Fruit fly (Drosophila melanogaster) whole organism, embryonic: ENCODE results near the gene CG14258.

Experiments
- Ada2b ChIP-seq: fragments of 200-800 bp; sonication (Bioruptor generic); IDR thresholded peaks from 2 replicates; pipeline ENCODE4 v1.3.6; 2022; ENCODE audit warnings: missing biosample characterization, missing genetic modification characterization
- B-H1 ChIP-seq: fragments of 200-800 bp; sonication (Bioruptor generic); IDR thresholded peaks from 3 replicates; pipeline ENCODE4 v1.3.6; 2022; ENCODE audit warnings: missing biosample characterization, missing genetic modification characterization
- B-H2 ChIP-seq: fragments of 200-800 bp; sonication (Bioruptor generic); optimal IDR thresholded peaks from 2 replicates; lab custom pipeline; 2018; ENCODE audit warnings: missing biosample characterization, mild to moderate bottlenecking, missing genetic modification characterization
- CG11504 ChIP-seq: fragments of 200-800 bp; sonication (Bioruptor generic); optimal IDR thresholded peaks from 3 replicates; lab custom pipeline; 2019; ENCODE audit warnings: missing biosample characterization, mild to moderate bottlenecking, missing genetic modification characterization, moderate library complexity
- CG12769 ChIP-seq: fragments of 200-800 bp; sonication (Bioruptor generic); optimal IDR thresholded peaks from 2 replicates; lab custom pipeline; 2019; ENCODE audit warnings: missing biosample characterization, mild to moderate bottlenecking, missing genetic modification characterization, moderate library complexity
- CG13287 ChIP-seq: fragments of 200-800 bp; sonication (Bioruptor generic); IDR thresholded peaks from 2 replicates; pipeline ENCODE4 v1.3.6; 2022; ENCODE audit warnings: missing biosample characterization, missing genetic modification characterization; ENCODE audit not compliant: partially characterized antibody
- CG13624 ChIP-seq: fragments of 200-800 bp; sonication (Bioruptor generic); optimal IDR thresholded peaks from 2 replicates; lab custom pipeline; 2016; ENCODE audit warnings: missing biosample characterization, missing genetic modification characterization
- CG1602 ChIP-seq: fragments of 200-800 bp; sonication (Bioruptor generic); optimal IDR thresholded peaks from 3 replicates; lab custom pipeline; 2016; ENCODE audit warnings: missing biosample characterization, missing genetic modification characterization
- CG17361 ChIP-seq: fragments of 200-800 bp; sonication (Bioruptor generic); IDR thresholded peaks from 3 replicates; pipeline ENCODE4 v1.3.6; 2022; ENCODE audit warnings: missing biosample characterization, missing genetic modification characterization
- CG17385 ChIP-seq: fragments of 200-800 bp; sonication (Bioruptor generic); optimal IDR thresholded peaks from 3 replicates; lab custom pipeline; 2018; ENCODE audit warnings: missing biosample characterization, mild to moderate bottlenecking, missing genetic modification characterization
- CG18599 ChIP-seq: fragments of 200-800 bp; sonication (Bioruptor generic); optimal IDR thresholded peaks from 3 replicates; lab custom pipeline; 2017; ENCODE audit warnings: missing biosample characterization, missing genetic modification characterization, mild to moderate bottlenecking, moderate library complexity, missing genetic modification reagents
- CG30403 ChIP-seq: fragments of 200-800 bp; sonication (Bioruptor generic); optimal IDR thresholded peaks from 3 replicates; lab custom pipeline; 2016; ENCODE audit warnings: missing biosample characterization, missing genetic modification characterization
- CG33213 ChIP-seq: fragments of 200-800 bp; sonication (Bioruptor generic); optimal IDR thresholded peaks from 3 replicates; lab custom pipeline; 2016; ENCODE audit warnings: missing biosample characterization, missing genetic modification characterization
- CG34224 ChIP-seq: fragments of 200-800 bp; sonication (Bioruptor generic); IDR thresholded peaks from 3 replicates; pipeline ENCODE4 v1.3.6; 2022; ENCODE audit warnings: missing biosample characterization, missing genetic modification characterization; ENCODE audit not compliant: partially characterized antibody
- CG4328 ChIP-seq: fragments of 200-800 bp; sonication (Bioruptor generic); optimal IDR thresholded peaks from 3 replicates; lab custom pipeline; 2017; ENCODE audit warnings: missing biosample characterization, missing genetic modification reagents, missing genetic modification characterization
- CG4404 ChIP-seq: fragments of 200-800 bp; sonication (Bioruptor generic); IDR thresholded peaks from 2 replicates; pipeline ENCODE4 v1.3.6; 2022; ENCODE audit warnings: missing biosample characterization, missing genetic modification characterization
- CG4707 ChIP-seq: fragments of 200-800 bp; sonication (Bioruptor generic); optimal IDR thresholded peaks from 2 replicates; lab custom pipeline; 2018; ENCODE audit warnings: missing biosample characterization, mild to moderate bottlenecking, missing genetic modification characterization, moderate library complexity
- CG7271 ChIP-seq: fragments of 200-800 bp; sonication (Bioruptor generic); optimal IDR thresholded peaks from 2 replicates; lab custom pipeline; 2018; ENCODE audit warnings: missing biosample characterization, mild to moderate bottlenecking, missing genetic modification characterization, moderate library complexity
- CG9932 ChIP-seq: fragments of 200-800 bp; sonication (Bioruptor generic); IDR thresholded peaks from 2 replicates; pipeline ENCODE4 v1.3.6; 2022; ENCODE audit warnings: missing biosample characterization, missing genetic modification characterization
- D ChIP-seq, 2 experiments: fragments of 200-800 bp in 1 of 2; fragments of >200 bp in 1 of 2; sonication (Bioruptor generic) in 1 of 2; optimal IDR thresholded peaks; 2 replicates in 1 of 2; 3 replicates in 1 of 2; lab custom pipeline; 2017; ENCODE audit warnings: mild to moderate bottlenecking in 1 of 2, missing biosample characterization in 1 of 2, missing genetic modification characterization in 1 of 2, missing genetic modification reagents in 1 of 2
- Deaf1 ChIP-seq: fragments of 200-800 bp; optimal IDR thresholded peaks from 3 replicates; lab custom pipeline; 2019; ENCODE audit warnings: missing biosample characterization, mild to moderate bottlenecking, missing genetic modification characterization, moderate library complexity
- HmgZ ChIP-seq: fragments of 200-800 bp; sonication (Bioruptor generic); optimal IDR thresholded peaks from 2 replicates; lab custom pipeline; 2018; ENCODE audit warnings: missing biosample characterization, mild to moderate bottlenecking, missing genetic modification characterization
- Lhr ChIP-seq: fragments of 200-800 bp; sonication (Bioruptor generic); optimal IDR thresholded peaks from 3 replicates; lab custom pipeline; 2017; ENCODE audit warnings: mild to moderate bottlenecking, missing biosample characterization, missing genetic modification reagents, missing genetic modification characterization
- MESR4 ChIP-seq: fragments of 200-800 bp; sonication (Bioruptor generic); optimal IDR thresholded peaks from 2 replicates; lab custom pipeline; 2018; ENCODE audit warnings: missing biosample characterization, mild to moderate bottlenecking, missing genetic modification characterization, moderate library complexity
- MTF-1 ChIP-seq: fragments of 200-800 bp; sonication (Bioruptor generic); optimal IDR thresholded peaks from 2 replicates; lab custom pipeline; 2018; ENCODE audit warnings: missing biosample characterization, mild to moderate bottlenecking, missing genetic modification characterization, borderline replicate concordance
- Meics ChIP-seq: fragments of 200-800 bp; sonication (Bioruptor generic); optimal IDR thresholded peaks from 2 replicates; lab custom pipeline; 2017; ENCODE audit warnings: missing biosample characterization, mild to moderate bottlenecking, missing genetic modification characterization
- NK7.1 ChIP-seq: fragments of 200-800 bp; sonication (Bioruptor generic); optimal IDR thresholded peaks from 3 replicates; lab custom pipeline; 2016; ENCODE audit warnings: missing biosample characterization, missing genetic modification characterization
- Optix ChIP-seq: fragments of 200-800 bp; sonication (Bioruptor generic); IDR thresholded peaks from 3 replicates; pipeline ENCODE4 v1.3.6; 2022; ENCODE audit warnings: missing biosample characterization, missing genetic modification characterization
- Rfx ChIP-seq: fragments of 200-800 bp; sonication (Bioruptor generic); IDR thresholded peaks from 2 replicates; pipeline ENCODE4 v1.3.6; 2022; ENCODE audit warnings: missing biosample characterization, missing genetic modification characterization
- Scr ChIP-seq: fragments of 200-800 bp; sonication (Bioruptor generic); IDR thresholded peaks from 2 replicates; pipeline ENCODE4 v1.3.6; 2022; ENCODE audit warnings: missing biosample characterization, missing genetic modification characterization; ENCODE audit not compliant: partially characterized antibody
- Spps ChIP-seq: fragments of 200-800 bp; sonication (Bioruptor generic); optimal IDR thresholded peaks from 2 replicates; lab custom pipeline; 2018; ENCODE audit warnings: missing biosample characterization, mild to moderate bottlenecking, missing genetic modification characterization
- ap ChIP-seq: fragments of 200-800 bp; sonication (Bioruptor generic); IDR thresholded peaks from 2 replicates; pipeline ENCODE4 v1.3.6; 2022; ENCODE audit warnings: missing biosample characterization, missing genetic modification characterization
- bigmax ChIP-seq: fragments of 200-800 bp; sonication (Bioruptor generic); optimal IDR thresholded peaks from 2 replicates; lab custom pipeline; 2018; ENCODE audit warnings: missing biosample characterization, mild to moderate bottlenecking, missing genetic modification characterization
- cas ChIP-seq: fragments of 200-800 bp; sonication (Bioruptor generic); IDR thresholded peaks from 2 replicates; pipeline ENCODE4 v1.3.6; 2022; ENCODE audit warnings: missing biosample characterization, missing genetic modification characterization
- croc ChIP-seq: fragments of 200-800 bp; sonication (Bioruptor generic); conservative IDR thresholded peaks from 3 replicates; pipeline ENCODE4 v1.3.6; 2022; ENCODE audit warnings: missing biosample characterization, missing genetic modification characterization
- ftz-f1 ChIP-seq: fragments of 200-800 bp; sonication (Bioruptor generic); optimal IDR thresholded peaks from 2 replicates; lab custom pipeline; 2016; ENCODE audit warnings: missing biosample characterization, missing genetic modification characterization
- gcm ChIP-seq: fragments of 200-800 bp; sonication (Bioruptor generic); optimal IDR thresholded peaks from 2 replicates; lab custom pipeline; 2019; ENCODE audit warnings: missing biosample characterization, mild to moderate bottlenecking, missing genetic modification characterization, moderate library complexity
- gfzf ChIP-seq: fragments of 200-800 bp; sonication (Bioruptor generic); optimal IDR thresholded peaks from 2 replicates; lab custom pipeline; 2016; ENCODE audit warnings: missing biosample characterization, mild to moderate bottlenecking, missing genetic modification characterization, moderate library complexity
- lov ChIP-seq, 2 experiments: fragments of 200-800 bp in 1 of 2; fragments of >200 bp in 1 of 2; sonication (Bioruptor generic) in 1 of 2; IDR thresholded peaks in 1 of 2; optimal IDR thresholded peaks in 1 of 2; 2 replicates in 1 of 2; 3 replicates in 1 of 2; pipeline versions ENCODE4 v1.3.6 to Lab custom; 2017 to 2022; ENCODE audit warnings: missing biosample characterization in 1 of 2, missing genetic modification characterization in 1 of 2
- nerfin-2 ChIP-seq: fragments of 200-800 bp; sonication (Bioruptor generic); IDR thresholded peaks from 2 replicates; pipeline ENCODE4 v1.3.6; 2022; ENCODE audit warnings: missing biosample characterization, missing genetic modification characterization; ENCODE audit not compliant: partially characterized antibody
- pan ChIP-seq, 4 experiments: fragments of >200 bp in 3 of 4; fragments of 200-800 bp in 1 of 4; sonication (Bioruptor generic) in 1 of 4; optimal IDR thresholded peaks in 3 of 4; IDR thresholded peaks in 1 of 4; 2 replicates each; pipeline versions ENCODE4 v1.3.6 to Lab custom; 2017 to 2022; ENCODE audit warnings: missing biosample characterization in 2 of 4, missing genetic modification characterization in 2 of 4, mixed read lengths in 1 of 4
- peb ChIP-seq: fragments of 200-800 bp; sonication (Bioruptor generic); IDR thresholded peaks from 2 replicates; pipeline ENCODE4 v1.3.6; 2022; ENCODE audit warnings: missing biosample characterization, missing genetic modification characterization
- pita ChIP-seq: fragments of 200-800 bp; sonication (Bioruptor generic); optimal IDR thresholded peaks from 2 replicates; lab custom pipeline; 2017; ENCODE audit warnings: missing biosample characterization, mild to moderate bottlenecking, missing genetic modification characterization
- shn ChIP-seq: fragments of 200-800 bp; sonication (Bioruptor generic); optimal IDR thresholded peaks from 3 replicates; lab custom pipeline; 2016; ENCODE audit warnings: missing biosample characterization, missing genetic modification characterization
- sr ChIP-seq: fragments of 200-800 bp; sonication (Bioruptor generic); IDR thresholded peaks from 3 replicates; pipeline ENCODE4 v1.3.6; 2022; ENCODE audit warnings: missing biosample characterization, missing genetic modification characterization

Gene CG14258

DNA sequence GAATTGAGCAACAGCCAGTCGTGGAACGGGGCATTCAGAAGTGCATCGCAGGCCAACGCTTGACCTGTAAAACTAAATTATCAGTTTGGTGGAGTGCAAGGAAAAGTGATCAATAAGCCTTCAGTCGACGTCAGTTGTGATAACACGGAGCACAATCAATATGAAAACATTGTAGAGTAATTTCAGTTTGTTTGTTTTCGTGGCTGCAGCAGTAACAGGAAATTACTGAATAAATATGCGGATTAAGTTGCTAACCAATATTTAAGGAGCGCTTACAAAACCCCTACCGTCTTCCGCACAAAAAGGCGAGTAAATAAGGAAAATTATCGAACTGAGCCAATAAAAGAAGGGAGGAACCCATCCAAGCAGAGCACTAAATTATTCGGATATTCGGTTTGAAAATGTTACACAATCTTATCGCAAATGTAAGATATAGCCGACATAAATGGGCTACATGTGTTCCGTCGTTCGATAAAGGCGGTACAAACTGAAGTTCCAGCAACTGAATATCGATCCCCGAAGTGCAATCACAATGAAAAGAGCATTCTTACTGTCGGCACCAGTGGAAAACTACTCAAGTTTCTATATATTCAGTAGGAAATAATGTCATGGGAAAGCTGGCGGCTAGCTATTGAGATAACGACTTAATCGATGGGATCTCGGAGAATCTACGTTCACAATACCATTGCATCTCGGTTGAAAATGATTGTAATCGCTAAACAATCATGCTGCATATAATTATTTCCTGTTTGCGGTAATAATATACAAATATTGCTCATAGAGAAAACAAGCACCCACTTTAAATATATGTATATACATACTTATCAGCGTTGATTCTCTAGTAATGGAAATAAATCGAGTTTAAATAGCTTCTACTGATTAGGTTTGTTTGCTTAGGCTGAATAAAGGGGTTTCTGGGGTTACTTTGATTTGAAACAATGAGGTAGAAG, 43.0 kb downstream of the CG14258 start (continued):
- no peak for TF ChIP-seq Deaf1 (tag; lab: Kevin White, UChicago)
- TF ChIP-seq sr (GFP tag; lab: Robert Waterston, UW), result 0 out of 3 replicates have a peak, but pooled peaks have one; percentile 34
- TF ChIP-seq cas, result no peak
- no peak for TF ChIP-seq Scr (GFP tag; lab: Robert Waterston, UW)
- no peak for TF ChIP-seq peb
- peak; percentile 30 for TF ChIP-seq CG13624 (GFP tag; lab: Kevin White, UChicago)
- TF ChIP-seq CG34224 (GFP tag; lab: Robert Waterston, UW), result no peak
- TF ChIP-seq CG7271, result peak; percentile 52
- peak; percentile 78 for TF ChIP-seq MTF-1
- no peak for TF ChIP-seq lov (optimal IDR thresholded peaks at IDR 0.05; lab: Kevin White, UChicago)
- peak; percentile 70; the same call in 1 of the 3 replicates for TF ChIP-seq lov (GFP tag; IDR thresholded peaks at IDR 0.05; lab: Robert Waterston, UW)
- no peak for TF ChIP-seq nerfin-2 (GFP tag; lab: Robert Waterston, UW)
- peak; percentile 25 for TF ChIP-seq CG4328 (GFP tag; lab: Kevin White, UChicago)
- no peak for TF ChIP-seq B-H1 (GFP tag; lab: Robert Waterston, UW)
- TF ChIP-seq CG11504 (tag; lab: Kevin White, UChicago), result peak; percentile 53
- TF ChIP-seq Lhr (GFP tag; lab: Kevin White, UChicago), result peak; percentile 67
- no peak for TF ChIP-seq pita (GFP tag; lab: Kevin White, UChicago)
- TF ChIP-seq CG17385 (GFP tag; lab: Kevin White, UChicago), result peak; percentile 54
- TF ChIP-seq Ada2b (GFP tag; lab: Robert Waterston, UW), result peak; percentile 45; the same call in 1 of the 2 replicates
- TF ChIP-seq HmgZ (tag; lab: Kevin White, UChicago), result peak; percentile 43
- peak; percentile 56 for TF ChIP-seq shn (GFP tag; lab: Kevin White, UChicago)
- TF ChIP-seq CG17361, result peak; percentile 65; the same call in 2 of the 3 replicates
- TF ChIP-seq gfzf (GFP tag; lab: Kevin White, UChicago), result no peak
- no peak for TF ChIP-seq CG9932 (GFP tag; lab: Robert Waterston, UW)
- peak; percentile 47 for TF ChIP-seq Spps (tag; lab: Kevin White, UChicago)
- peak; percentile 82 for TF ChIP-seq CG33213 (GFP tag; lab: Kevin White, UChicago)
- no peak; the same call in 2 of the 3 replicates for TF ChIP-seq croc (GFP tag; lab: Robert Waterston, UW)
- TF ChIP-seq CG18599 (GFP tag; lab: Kevin White, UChicago), result peak; percentile 59
- peak; percentile 47; the same call in 1 of the 2 replicates for TF ChIP-seq Rfx
- peak; percentile 55 for TF ChIP-seq CG4707 (GFP tag; lab: Kevin White, UChicago)
- peak; percentile 50; the same call in 1 of the 3 replicates for TF ChIP-seq Optix (GFP tag; lab: Robert Waterston, UW)
- TF ChIP-seq gcm (GFP tag; lab: Kevin White, UChicago), result peak; percentile 53
- peak; percentile 24 for TF ChIP-seq Meics (GFP tag; lab: Kevin White, UChicago)
- TF ChIP-seq D (optimal IDR thresholded peaks at IDR 0.05; lab: Kevin White, UChicago), result no peak
- TF ChIP-seq D (GFP tag; optimal IDR thresholded peaks at IDR 0.05; lab: Kevin White, UChicago), result peak; percentile 80
- TF ChIP-seq NK7.1 (GFP tag; lab: Kevin White, UChicago), result peak; percentile 62
- TF ChIP-seq CG4404 (GFP tag; lab: Robert Waterston, UW), result no peak
- TF ChIP-seq ftz-f1 (GFP tag; lab: Kevin White, UChicago), result no peak
- no peak for TF ChIP-seq CG12769 (tag; lab: Kevin White, UChicago)
- TF ChIP-seq CG13287, result no peak
- no peak for TF ChIP-seq B-H2 (GFP tag; lab: Kevin White, UChicago)
- no peak for TF ChIP-seq CG30403 (GFP tag; lab: Kevin White, UChicago)
- TF ChIP-seq CG1602, result peak; percentile 71
- TF ChIP-seq pan (optimal IDR thresholded peaks at IDR 0.05; lab: Kevin White, UChicago), result no peak
- peak in 1 of 2 experiments; percentile 58 for TF ChIP-seq pan (GFP tag; optimal IDR thresholded peaks at IDR 0.05 in 1 of 2, IDR thresholded peaks at IDR 0.05 in 1 of 2)
- TF ChIP-seq MESR4 (GFP tag; lab: Kevin White, UChicago), result peak; percentile 1
- TF ChIP-seq bigmax (GFP tag; lab: Kevin White, UChicago), result peak; percentile 5
- no peak for TF ChIP-seq ap (GFP tag; lab: Robert Waterston, UW)
